Worm (Caenorhabditis elegans) whole organism, L3 larva: ENCODE data around the gene ifa-4.

ENCODE experiments used
- R02D3.7 ChIP-seq: fragments of 150-350 bp; optimal IDR thresholded peaks from 2 replicates; lab custom pipeline; 2014; ENCODE audit warnings: missing biosample characterization, missing genetic modification characterization
- aly-2 ChIP-seq: fragments of 150-350 bp; optimal IDR thresholded peaks from 2 replicates; lab custom pipeline; 2014; ENCODE audit warnings: missing biosample characterization, missing genetic modification characterization
- ama-1 ChIP-seq: fragments of 150-350 bp; optimal IDR thresholded peaks from 2 replicates; lab custom pipeline; 2018
- ceh-16 ChIP-seq: sonication (generic microtip); optimal IDR thresholded peaks from 2 replicates; lab custom pipeline; 2017; ENCODE audit warnings: missing biosample characterization, missing genetic modification characterization
- ceh-28 ChIP-seq: fragments of 150-350 bp; optimal IDR thresholded peaks from 2 replicates; lab custom pipeline; 2014; ENCODE audit warnings: missing biosample characterization, missing genetic modification reagents, missing genetic modification characterization
- ceh-9 ChIP-seq: sonication (generic microtip); optimal IDR thresholded peaks from 2 replicates; lab custom pipeline; 2018; ENCODE audit warnings: missing biosample characterization, missing genetic modification characterization
- daf-12 ChIP-seq: fragments of 150-350 bp; optimal IDR thresholded peaks from 2 replicates; lab custom pipeline; 2014; ENCODE audit warnings: missing biosample characterization, missing genetic modification reagents, missing genetic modification characterization
- egl-27 ChIP-seq: sonication (generic microtip); optimal IDR thresholded peaks from 4 replicates; lab custom pipeline; 2017; ENCODE audit warnings: missing biosample characterization, missing genetic modification reagents, missing genetic modification characterization
- egl-5 ChIP-seq: fragments of 150-350 bp; optimal IDR thresholded peaks from 2 replicates; lab custom pipeline; 2017; ENCODE audit warnings: missing biosample characterization, missing genetic modification reagents, missing genetic modification characterization, inconsistent platforms
- elt-1 ChIP-seq: fragments of 150-350 bp; optimal IDR thresholded peaks from 2 replicates; lab custom pipeline; 2014; ENCODE audit warnings: missing biosample characterization, missing genetic modification characterization
- elt-2 ChIP-seq: sonication (generic microtip); optimal IDR thresholded peaks from 2 replicates; lab custom pipeline; 2016; ENCODE audit warnings: missing genetic modification reagents, mild to moderate bottlenecking, missing genetic modification characterization, missing compliant biosample characterization
- elt-3 ChIP-seq, 3 experiments: fragments of 150-350 bp in 1 of 3; sonication (generic microtip) in 2 of 3; optimal IDR thresholded peaks; 2 replicates in 2 of 3; 4 replicates in 1 of 3; lab custom pipeline; 2014 to 2017; ENCODE audit warnings: missing biosample characterization in 3 of 3, missing genetic modification characterization in 3 of 3
- eor-1 ChIP-seq, 2 experiments: fragments of 150-350 bp; optimal IDR thresholded peaks; 2 replicates each; lab custom pipeline; 2014 to 2018; ENCODE audit warnings: missing biosample characterization in 2 of 2, missing genetic modification characterization in 2 of 2
- fkh-10 ChIP-seq: sonication (generic microtip); optimal IDR thresholded peaks from 2 replicates; lab custom pipeline; 2017; ENCODE audit warnings: missing biosample characterization, missing genetic modification reagents, missing genetic modification characterization
- hmg-11 ChIP-seq: sonication (generic microtip); optimal IDR thresholded peaks from 2 replicates; lab custom pipeline; 2016; ENCODE audit warnings: missing genetic modification characterization, missing compliant biosample characterization
- jun-1 ChIP-seq: fragments of 150-350 bp; optimal IDR thresholded peaks from 2 replicates; lab custom pipeline; 2014; ENCODE audit warnings: missing biosample characterization, missing genetic modification reagents, missing genetic modification characterization
- lin-39 ChIP-seq: fragments of 150-350 bp; optimal IDR thresholded peaks from 2 replicates; lab custom pipeline; 2018; ENCODE audit warnings: missing biosample characterization, missing genetic modification reagents, missing genetic modification characterization
- lsy-12 ChIP-seq: sonication (generic microtip); optimal IDR thresholded peaks from 2 replicates; lab custom pipeline; 2016; ENCODE audit warnings: mild to moderate bottlenecking, missing genetic modification characterization, missing compliant biosample characterization
- mdl-1 ChIP-seq: fragments of 150-350 bp; optimal IDR thresholded peaks from 2 replicates; lab custom pipeline; 2014; ENCODE audit warnings: missing biosample characterization, missing genetic modification characterization
- nfya-1 ChIP-seq: sonication (generic microtip); optimal IDR thresholded peaks from 2 replicates; lab custom pipeline; 2017; ENCODE audit warnings: missing genetic modification characterization, mild to moderate bottlenecking, missing compliant biosample characterization, antibody characterized with exemption, moderate library complexity; ENCODE audit not compliant: insufficient read depth
- nhr-11 ChIP-seq: fragments of 150-350 bp; optimal IDR thresholded peaks from 2 replicates; lab custom pipeline; 2014; ENCODE audit warnings: missing biosample characterization, missing genetic modification characterization
- nhr-237 ChIP-seq: fragments of 150-350 bp; optimal IDR thresholded peaks from 2 replicates; lab custom pipeline; 2014; ENCODE audit warnings: missing biosample characterization, missing genetic modification characterization
- nhr-28 ChIP-seq: fragments of 150-350 bp; optimal IDR thresholded peaks from 2 replicates; lab custom pipeline; 2014; ENCODE audit warnings: missing biosample characterization, missing genetic modification characterization
- nhr-43 ChIP-seq: sonication (generic microtip); optimal IDR thresholded peaks from 2 replicates; lab custom pipeline; 2016; ENCODE audit warnings: mild to moderate bottlenecking, missing genetic modification characterization, missing compliant biosample characterization; ENCODE audit not compliant: poor library complexity, severe bottlenecking
- nhr-76 ChIP-seq: fragments of 150-350 bp; sonication (generic microtip); optimal IDR thresholded peaks from 5 replicates; lab custom pipeline; 2014; ENCODE audit warnings: missing biosample characterization, missing genetic modification characterization
- pha-4 ChIP-seq: fragments of 150-350 bp; optimal IDR thresholded peaks from 2 replicates; lab custom pipeline; 2014; ENCODE audit warnings: missing biosample characterization, missing genetic modification reagents, missing genetic modification characterization
- pqm-1 ChIP-seq: fragments of 150-350 bp; optimal IDR thresholded peaks from 2 replicates; lab custom pipeline; 2017; ENCODE audit warnings: missing biosample characterization, missing genetic modification characterization, inconsistent platforms
- sea-2 ChIP-seq: fragments of 150-350 bp; sonication (generic microtip); optimal IDR thresholded peaks from 4 replicates; lab custom pipeline; 2014; ENCODE audit warnings: missing biosample characterization, missing genetic modification reagents, missing genetic modification characterization
- skn-1 ChIP-seq: fragments of 150-350 bp; optimal IDR thresholded peaks from 2 replicates; lab custom pipeline; 2014; ENCODE audit warnings: missing biosample characterization, missing genetic modification characterization
- snpc-4 ChIP-seq: fragments of 150-350 bp; optimal IDR thresholded peaks from 2 replicates; lab custom pipeline; 2014; ENCODE audit warnings: missing biosample characterization, missing genetic modification characterization
- unc-39 ChIP-seq: sonication (generic microtip); optimal IDR thresholded peaks from 4 replicates; lab custom pipeline; 2017; ENCODE audit warnings: missing biosample characterization, missing genetic modification characterization
- unc-62 ChIP-seq: fragments of 150-350 bp; sonication (generic microtip); optimal IDR thresholded peaks from 4 replicates; lab custom pipeline; 2014; ENCODE audit warnings: missing biosample characterization, missing genetic modification reagents, missing genetic modification characterization
- zag-1 ChIP-seq: fragments of 150-350 bp; optimal IDR thresholded peaks from 2 replicates; lab custom pipeline; 2014; ENCODE audit warnings: missing biosample characterization, missing genetic modification characterization

Gene ifa-4

DNA sequence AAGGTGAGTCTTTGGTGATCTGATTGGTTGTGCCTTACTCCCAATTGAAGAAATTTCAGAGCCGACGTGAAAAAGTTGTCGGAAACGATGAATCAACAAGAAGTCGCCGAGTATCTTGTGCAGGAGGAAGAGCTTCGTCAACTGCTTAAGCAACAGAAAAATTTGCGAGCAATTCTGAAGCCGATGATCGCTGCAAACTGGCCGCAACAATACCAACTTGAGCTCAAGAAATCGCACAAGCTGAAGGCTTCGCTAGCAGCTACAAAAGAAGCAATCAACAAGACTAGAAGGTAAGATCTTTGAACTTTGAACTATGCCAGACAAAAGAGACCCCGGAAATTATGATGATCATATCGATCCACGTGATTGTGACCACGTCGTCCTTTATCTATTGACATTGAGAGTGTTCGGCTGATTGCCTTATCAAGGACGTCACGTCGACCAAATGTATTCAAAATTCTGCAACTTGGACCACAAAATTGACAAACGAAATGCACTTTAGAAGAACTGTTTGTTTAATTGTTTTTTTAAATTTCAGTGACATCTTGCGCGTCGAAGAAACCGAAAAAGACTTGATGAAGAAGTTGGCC is 4.4 kb downstream of the ifa-4 start:
- TF ChIP-seq unc-62 (no peak), nhr-237 (tag; lab: Kevin White, UChicago) (no peak), snpc-4 (tag; lab: Kevin White, UChicago) (no peak), zag-1 (tag; lab: Kevin White, UChicago) (no peak), elt-1 (no peak), unc-39 (no peak), lsy-12 (tag; lab: Kevin White, UChicago) (no peak), ceh-9 (tag; lab: Kevin White, UChicago) (no peak), lin-39 (tag; lab: Kevin White, UChicago) (no peak), ceh-16 (tag; lab: Kevin White, UChicago) (no peak), mdl-1 (tag; lab: Kevin White, UChicago) (no peak), hmg-11 (tag; lab: Kevin White, UChicago) (no peak), elt-3 (tag; optimal IDR thresholded peaks at IDR 0.05; lab: Kevin White, UChicago) (no peak), sea-2 (GFP tag; lab: Kevin White, UChicago) (no peak), egl-27 (no peak), eor-1 (tag; optimal IDR thresholded peaks at IDR 0.05; lab: Kevin White, UChicago) (no peak), ama-1 (no peak), pqm-1 (no peak), aly-2 (no peak)
- TF ChIP-seq, all 47 proteins: peak for 0

- TF ChIP-seq R02D3.7 (no peak), aly-2 (no peak), mdl-1 (tag; lab: Kevin White, UChicago) (no peak), unc-39 (no peak), skn-1 (tag; lab: Kevin White, UChicago) (no peak), egl-5 (no peak), ama-1 (no peak), elt-2 (tag; lab: Kevin White, UChicago) (peak; percentile 80), pqm-1 (peak; percentile 45), jun-1 (tag; lab: Kevin White, UChicago) (no peak), eor-1 (tag; optimal IDR thresholded peaks at IDR 0.05; lab: Kevin White, UChicago) (no peak), nhr-76 (no peak), pha-4 (no peak), zag-1 (tag; lab: Kevin White, UChicago) (no peak), sea-2 (GFP tag; lab: Kevin White, UChicago) (no peak), nhr-28 (tag; lab: Kevin White, UChicago) (no peak)
Measured at ce11 chrX:4905804-4906203, 10.0 kb downstream of the ifa-4 start, which contains the start of gene K05B2.2. K05B2.2 (plus strand) TSS chrX:4906081.

ce11 chrX:4902376-4902775 is 13.4 kb downstream of the ifa-4 start:
- TF ChIP-seq R02D3.7 = no peak
- TF ChIP-seq ceh-28 = no peak
- no peak for TF ChIP-seq nhr-43

ce11 chrX:4901974-4902373 is 13.8 kb downstream of the ifa-4 start:
- TF ChIP-seq nhr-28 (tag; lab: Kevin White, UChicago) = no peak
- peak; percentile 89 for TF ChIP-seq fkh-10
- TF ChIP-seq daf-12 = no peak
- no peak for TF ChIP-seq nhr-237 (tag; lab: Kevin White, UChicago)
- TF ChIP-seq nhr-11 = no peak
- TF ChIP-seq, all 47 proteins: peak for 1

DNA sequence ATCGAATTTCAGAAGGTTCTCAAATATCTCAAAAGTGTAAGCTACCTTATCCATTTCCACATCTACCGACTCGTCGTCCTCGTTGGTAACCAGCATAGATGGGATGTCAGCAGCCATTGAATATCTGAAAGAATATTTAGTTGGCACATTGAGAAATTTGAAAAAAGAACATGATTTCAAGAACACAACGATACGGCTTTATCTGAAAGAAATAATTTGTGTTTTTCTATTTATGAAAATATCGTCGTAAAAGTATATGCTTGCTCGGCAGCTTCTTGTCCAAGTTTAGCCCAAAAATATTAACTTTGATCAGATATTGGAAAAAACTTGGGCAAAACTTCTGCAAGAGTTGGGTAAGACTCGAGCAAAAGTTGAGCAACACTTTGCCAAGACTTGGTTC is 15.1 kb downstream of the ifa-4 start, which contains the start of gene T07F12.4:
Gene T07F12.4, minus strand, starts transcription at position 130 of the 400 bp plus-strand sequence.
- TF ChIP-seq snpc-4 (tag; lab: Kevin White, UChicago) = no peak

ce11 chrX:4899623-4900022 is 16.2 kb downstream of the ifa-4 start:
- TF ChIP-seq pqm-1 = no peak
- no peak for TF ChIP-seq unc-62
- TF ChIP-seq pha-4 = peak; percentile 54
- TF ChIP-seq hmg-11 (tag; lab: Kevin White, UChicago) = peak; percentile 44
- TF ChIP-seq nfya-1 (tag; lab: Kevin White, UChicago) = peak; percentile 38
- peak; percentile 52 for TF ChIP-seq elt-2 (tag; lab: Kevin White, UChicago)
